Worm (Caenorhabditis elegans) whole organism, L4 larva: ENCODE data around the gene C24H12.6.
A peak's percentile ranks its signal among the peaks of the same experiment; 100 is the strongest.
"Not testable (repeated sequence)": the region's sequence is repeated elsewhere in the genome, so short reads cannot be mapped to it uniquely, and the experiment has no call there.

Experiments used
- D1046.2 ChIP-seq: fragments of 200-800 bp; sonication (Bioruptor generic); IDR thresholded peaks from 2 replicates; pipeline ENCODE4 v1.3.6; 2022; ENCODE audit warnings: missing genetic modification characterization, missing compliant biosample characterization
- F10B5.3 ChIP-seq: sonication (generic microtip); optimal IDR thresholded peaks from 2 replicates; lab custom pipeline; 2016; ENCODE audit warnings: mild to moderate bottlenecking, missing genetic modification characterization, missing compliant biosample characterization
- F44E2.7 ChIP-seq: fragments of 200-800 bp; sonication (Bioruptor generic); IDR thresholded peaks from 2 replicates; pipeline ENCODE4 v2.1.2; 2022; ENCODE audit warnings: missing genetic modification characterization, missing compliant biosample characterization
- T20F7.1 ChIP-seq: fragments of 200-800 bp; sonication (Bioruptor generic); optimal IDR thresholded peaks from 2 replicates; lab custom pipeline; 2018; ENCODE audit warnings: mild to moderate bottlenecking, missing genetic modification characterization, missing compliant biosample characterization
- T26A8.4 ChIP-seq: fragments of 200-800 bp; sonication (Bioruptor generic); IDR thresholded peaks from 2 replicates; pipeline ENCODE4 v1.3.6; 2022; ENCODE audit warnings: missing genetic modification characterization, missing compliant biosample characterization
- Y105C5A.15 ChIP-seq: fragments of 200-800 bp; sonication (Bioruptor generic); IDR thresholded peaks from 2 replicates; pipeline ENCODE4 v1.3.6; 2022; ENCODE audit warnings: missing genetic modification characterization, missing compliant biosample characterization
- Y48G9A.11 ChIP-seq: fragments of 200-800 bp; sonication (Bioruptor generic); IDR thresholded peaks from 2 replicates; pipeline ENCODE4 v1.3.6; 2022; ENCODE audit warnings: missing genetic modification reagents, missing genetic modification characterization, missing compliant biosample characterization
- Y75B8A.6 ChIP-seq: fragments of 200-800 bp; sonication (Bioruptor generic); IDR thresholded peaks from 2 replicates; pipeline ENCODE4 v1.3.6; 2022; ENCODE audit warnings: missing genetic modification reagents, missing genetic modification characterization, missing compliant biosample characterization
- ZK337.2 ChIP-seq: fragments of 200-800 bp; sonication (Bioruptor generic); IDR thresholded peaks from 2 replicates; pipeline ENCODE4 v1.3.6; 2022; ENCODE audit warnings: missing genetic modification reagents, missing genetic modification characterization, missing compliant biosample characterization
- aha-1 ChIP-seq: fragments of 150-350 bp; peaks from one replicate; lab custom pipeline; 2014; ENCODE audit warnings: missing biosample characterization, missing genetic modification characterization
- ceh-28 ChIP-seq: fragments of 150-350 bp; optimal IDR thresholded peaks from 2 replicates; lab custom pipeline; 2014; ENCODE audit warnings: missing biosample characterization, missing genetic modification reagents, missing genetic modification characterization
- ceh-44 ChIP-seq: fragments of 200-800 bp; sonication (Bioruptor generic); IDR thresholded peaks from 2 replicates; pipeline ENCODE4 v1.3.6; 2022; ENCODE audit warnings: missing genetic modification reagents, missing genetic modification characterization, missing compliant biosample characterization
- cey-2 ChIP-seq: sonication (generic microtip); optimal IDR thresholded peaks from 3 replicates; lab custom pipeline; 2017; ENCODE audit warnings: missing genetic modification characterization, mild to moderate bottlenecking, missing compliant biosample characterization, antibody characterized with exemption, borderline replicate concordance; ENCODE audit not compliant: insufficient read depth
- ctbp-1 ChIP-seq: fragments of 200-800 bp; sonication (Bioruptor generic); IDR thresholded peaks from 2 replicates; pipeline ENCODE4 v1.3.6; 2022; ENCODE audit warnings: missing genetic modification reagents, missing genetic modification characterization, missing compliant biosample characterization
- dmd-8 ChIP-seq: fragments of 200-800 bp; sonication (Bioruptor generic); IDR thresholded peaks from 2 replicates; pipeline ENCODE4 v1.3.6; 2022; ENCODE audit warnings: missing genetic modification characterization, missing compliant biosample characterization
- dmd-9 ChIP-seq: fragments of 200-800 bp; sonication (Bioruptor generic); IDR thresholded peaks from 2 replicates; pipeline ENCODE4 v1.3.6; 2022; ENCODE audit warnings: missing genetic modification reagents, missing genetic modification characterization, missing compliant biosample characterization
- duxl-1 ChIP-seq: sonication (generic microtip); optimal IDR thresholded peaks from 2 replicates; lab custom pipeline; 2016; ENCODE audit warnings: mild to moderate bottlenecking, missing genetic modification characterization, moderate library complexity, missing compliant biosample characterization; ENCODE audit not compliant: poor library complexity
- dve-1 ChIP-seq: sonication (generic microtip); optimal IDR thresholded peaks from 2 replicates; lab custom pipeline; 2017; ENCODE audit warnings: antibody characterized with exemption, mild to moderate bottlenecking, missing genetic modification characterization, missing compliant biosample characterization; ENCODE audit not compliant: insufficient read depth
- egl-43 ChIP-seq: fragments of 200-800 bp; sonication (Bioruptor generic); IDR thresholded peaks from 2 replicates; pipeline ENCODE4 v1.3.6; 2022; ENCODE audit warnings: missing genetic modification reagents, missing genetic modification characterization, missing compliant biosample characterization
- fkh-10 ChIP-seq: fragments of 150-350 bp; optimal IDR thresholded peaks from 2 replicates; lab custom pipeline; 2014; ENCODE audit warnings: missing biosample characterization, missing genetic modification reagents, missing genetic modification characterization
- hmg-1.1 ChIP-seq: fragments of 200-800 bp; sonication (Bioruptor generic); IDR thresholded peaks from 2 replicates; pipeline ENCODE4 v1.3.6; 2022; ENCODE audit warnings: missing genetic modification reagents, missing genetic modification characterization, missing compliant biosample characterization
- lim-7 ChIP-seq: fragments of 200-800 bp; sonication (Bioruptor generic); IDR thresholded peaks from 2 replicates; pipeline ENCODE4 v1.3.6; 2022; ENCODE audit warnings: missing genetic modification characterization, missing compliant biosample characterization
- lin-1 ChIP-seq: fragments of 200-800 bp; sonication (Bioruptor generic); IDR thresholded peaks from 2 replicates; pipeline ENCODE4 v1.3.6; 2022; ENCODE audit warnings: missing genetic modification reagents, missing genetic modification characterization, missing compliant biosample characterization
- lin-15B ChIP-seq: fragments of 150-350 bp; sonication (generic microtip); optimal IDR thresholded peaks from 3 replicates; lab custom pipeline; 2014; ENCODE audit warnings: missing biosample characterization, missing genetic modification characterization
- lin-38 ChIP-seq: fragments of 200-800 bp; sonication (Bioruptor generic); IDR thresholded peaks from 2 replicates; pipeline ENCODE4 v1.3.6; 2022; ENCODE audit warnings: missing genetic modification reagents, missing genetic modification characterization, missing compliant biosample characterization
- lsy-2 ChIP-seq, 2 experiments: fragments of 150-350 bp in 1 of 2; sonication (generic microtip) in 1 of 2; optimal IDR thresholded peaks; 2 replicates each; lab custom pipeline; 2014 to 2017; ENCODE audit warnings: missing biosample characterization in 2 of 2, missing genetic modification characterization in 2 of 2
- mdl-1 ChIP-seq, 2 experiments: fragments of 150-350 bp in 1 of 2; sonication (generic microtip) in 1 of 2; optimal IDR thresholded peaks; 2 replicates each; lab custom pipeline; 2014 to 2017; ENCODE audit warnings: missing biosample characterization in 2 of 2, missing genetic modification characterization in 2 of 2
- mep-1 ChIP-seq: fragments of 150-350 bp; sonication (generic microtip); optimal IDR thresholded peaks from 3 replicates; lab custom pipeline; 2014; ENCODE audit warnings: missing biosample characterization, missing genetic modification characterization
- nhr-102 ChIP-seq: sonication (generic microtip); optimal IDR thresholded peaks from 2 replicates; lab custom pipeline; 2016; ENCODE audit warnings: mild to moderate bottlenecking, missing genetic modification characterization, moderate library complexity, missing compliant biosample characterization
- nhr-11 ChIP-seq: fragments of 150-350 bp; optimal IDR thresholded peaks from 2 replicates; lab custom pipeline; 2014; ENCODE audit warnings: missing biosample characterization, missing genetic modification characterization
- nhr-237 ChIP-seq: sonication (generic microtip); optimal IDR thresholded peaks from 2 replicates; lab custom pipeline; 2017; ENCODE audit warnings: missing biosample characterization, missing genetic modification characterization
- nhr-48 ChIP-seq: sonication (generic microtip); optimal IDR thresholded peaks from 2 replicates; lab custom pipeline; 2016; ENCODE audit warnings: mild to moderate bottlenecking, missing genetic modification characterization, missing compliant biosample characterization
- nhr-77 ChIP-seq: fragments of 150-350 bp; optimal IDR thresholded peaks from 2 replicates; lab custom pipeline; 2014; ENCODE audit warnings: missing biosample characterization, missing genetic modification characterization
- pqm-1 ChIP-seq: sonication (generic microtip); optimal IDR thresholded peaks from 2 replicates; lab custom pipeline; 2017; ENCODE audit warnings: missing biosample characterization, missing genetic modification characterization
- rbr-2 ChIP-seq: sonication (generic microtip); optimal IDR thresholded peaks from 2 replicates; lab custom pipeline; 2016; ENCODE audit warnings: missing genotype, missing genetic modification characterization, missing compliant biosample characterization
- spr-1 ChIP-seq: sonication (generic microtip); optimal IDR thresholded peaks from 2 replicates; lab custom pipeline; 2016; ENCODE audit warnings: mild to moderate bottlenecking, missing genetic modification characterization, missing compliant biosample characterization
- spr-3 ChIP-seq: fragments of 200-800 bp; sonication (Bioruptor generic); optimal IDR thresholded peaks from 2 replicates; lab custom pipeline; 2018; ENCODE audit warnings: mild to moderate bottlenecking, missing genetic modification characterization, missing compliant biosample characterization
- unc-130 ChIP-seq: sonication (generic microtip); optimal IDR thresholded peaks from 2 replicates; lab custom pipeline; 2016; ENCODE audit warnings: missing genetic modification reagents, missing genetic modification characterization, missing compliant biosample characterization
- unc-62 ChIP-seq, 3 experiments: fragments of 150-350 bp in 1 of 3; sonication (generic microtip); optimal IDR thresholded peaks in 2 of 3; peaks in 1 of 3; 1 replicate in 1 of 3; 2 replicates in 2 of 3; lab custom pipeline; 2014 to 2017; ENCODE audit warnings: missing biosample characterization in 3 of 3, missing genetic modification characterization in 3 of 3, missing genetic modification reagents in 3 of 3, missing genotype in 1 of 3
- vab-7 ChIP-seq: fragments of 200-800 bp; sonication (Bioruptor generic); IDR thresholded peaks from 2 replicates; pipeline ENCODE4 v1.3.6; 2022; ENCODE audit warnings: missing genetic modification reagents, missing genetic modification characterization, missing compliant biosample characterization
- zag-1 ChIP-seq: fragments of 150-350 bp; optimal IDR thresholded peaks from 2 replicates; lab custom pipeline; 2014; ENCODE audit warnings: missing biosample characterization, missing genetic modification characterization
- zfp-3 ChIP-seq: fragments of 200-800 bp; sonication (Bioruptor generic); conservative IDR thresholded peaks from 2 replicates; pipeline ENCODE4 v1.3.6; 2022; ENCODE audit warnings: missing genetic modification reagents, missing genetic modification characterization, missing compliant biosample characterization

The C24H12.6 gene

DNA sequence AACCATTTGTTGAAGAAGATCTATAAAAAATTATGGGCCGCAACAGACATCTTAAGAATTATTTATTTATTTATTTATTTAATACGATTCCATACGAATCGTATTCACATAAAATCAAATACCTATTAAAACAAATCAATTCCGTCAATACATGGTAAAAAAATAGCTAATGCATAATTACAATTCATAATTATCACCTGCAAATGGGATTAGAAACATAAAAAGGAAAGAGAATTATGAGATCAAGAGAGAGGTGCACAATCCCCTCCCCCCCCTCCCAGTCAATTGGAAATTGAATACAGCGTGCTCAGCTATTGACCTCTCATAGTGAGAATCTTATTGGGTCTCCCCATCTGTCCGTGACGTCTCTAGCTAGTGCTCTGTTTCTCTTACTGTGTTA, 22.4 kb upstream of the C24H12.6 start, which contains the start of gene C24H12.1:
C24H12.1 (plus strand) TSS at position 301 of the 400 bp plus-strand sequence.
- TF ChIP-seq lsy-2 (tag; optimal IDR thresholded peaks at IDR 0.05; lab: Kevin White, UChicago); ceh-28 (tag; lab: Kevin White, UChicago); mdl-1 (tag; optimal IDR thresholded peaks at IDR 0.05; lab: Kevin White, UChicago): not testable (repeated sequence)

DNA sequence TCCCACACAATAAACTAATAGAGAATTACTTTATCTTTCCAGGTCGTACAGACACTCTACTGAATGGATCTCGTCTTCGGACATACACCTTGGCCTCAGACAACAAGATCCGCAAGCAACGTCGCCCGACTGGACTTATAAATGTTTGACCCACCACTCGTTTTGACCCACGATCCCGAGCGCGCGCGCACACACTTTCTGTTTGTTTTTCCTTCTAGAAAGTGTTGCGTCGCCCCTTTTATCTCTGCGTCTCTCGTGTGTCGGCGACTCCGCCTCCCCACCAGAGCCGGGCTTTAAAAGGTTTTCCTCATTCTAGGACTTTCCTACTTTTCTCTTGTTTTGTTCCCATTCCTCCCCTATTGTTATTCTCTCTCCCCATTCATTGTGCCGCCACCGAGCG, 18.6 kb upstream of the C24H12.6 start:
- TF ChIP-seq spr-3 (GFP tag; lab: Kevin White, UChicago) (no peak), zag-1 (tag; lab: Kevin White, UChicago) (no peak), aha-1 (tag; lab: Kevin White, UChicago) (peak; percentile 21), T26A8.4 (no peak), lim-7 (GFP tag; lab: Robert Waterston, UW) (no peak), ceh-44 (GFP tag; lab: Robert Waterston, UW) (no peak), nhr-48 (no peak), nhr-11 (tag; lab: Kevin White, UChicago) (no peak), egl-43 (GFP tag; lab: Robert Waterston, UW) (no peak)

ce11 chrII:423086-423485, 4.4 kb upstream of the C24H12.6 start, which contains the start of gene C24H12.8:
C24H12.8 (minus strand) TSS chrII:423186.
- TF ChIP-seq rbr-2 (tag; lab: Kevin White, UChicago), result no peak
- no peak for TF ChIP-seq nhr-11 (tag; lab: Kevin White, UChicago)
- TF ChIP-seq mep-1, result no peak
- no peak for TF ChIP-seq F44E2.7
- TF ChIP-seq hmg-1.1 (GFP tag; lab: Robert Waterston, UW), result no peak
- TF ChIP-seq, all 104 proteins: peak for 0

DNA sequence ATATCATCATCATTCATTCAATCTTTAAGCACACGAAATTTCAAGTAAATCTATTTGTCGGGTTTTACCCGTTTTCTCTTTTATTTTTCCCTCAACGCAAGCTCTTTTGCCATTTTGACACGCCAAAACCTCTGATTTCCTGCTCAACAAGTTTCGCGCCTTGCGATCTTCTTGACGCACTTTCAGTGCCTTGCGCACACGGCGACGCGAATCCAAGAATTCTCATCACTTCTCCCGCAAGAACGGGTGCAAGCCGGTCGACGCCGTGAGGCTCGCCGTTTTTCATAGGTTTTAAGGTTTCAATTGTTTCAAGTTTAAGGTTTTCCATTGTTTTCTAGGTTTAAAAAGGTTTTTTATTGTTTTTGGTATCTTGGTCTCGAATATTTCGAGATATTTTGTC, 1.9 kb downstream of the C24H12.6 start:
- TF ChIP-seq aha-1 (tag; lab: Kevin White, UChicago) (peak; percentile 15), D1046.2 (0 out of 2 replicates have a peak, but pooled peaks have one; percentile 25)

ce11 chrII:410832-411231, 7.8 kb downstream of the C24H12.6 start, which contains the start of the genes dnsn-1 and C24H12.4:
dnsn-1 (minus strand) TSS chrII:410932.
C24H12.4 (plus strand) TSS chrII:411222.
- peak; percentile 83 for TF ChIP-seq hmg-1.1 (GFP tag; lab: Robert Waterston, UW)
- no peak for TF ChIP-seq ZK337.2 (GFP tag; lab: Robert Waterston, UW)
- TF ChIP-seq lin-38 (GFP tag; lab: Robert Waterston, UW), result peak; percentile 98
- TF ChIP-seq nhr-77 (tag; lab: Kevin White, UChicago), result peak; percentile 77
- TF ChIP-seq duxl-1, result peak; percentile 91
- TF ChIP-seq vab-7 (GFP tag; lab: Robert Waterston, UW), result no peak
- peak; percentile 89 for TF ChIP-seq T26A8.4
- peak; percentile 47 for TF ChIP-seq unc-130
- peak; percentile 29; the same call in 1 of the 2 replicates for TF ChIP-seq Y48G9A.11 (GFP tag; lab: Robert Waterston, UW)
- peak; percentile 74 for TF ChIP-seq F10B5.3 (tag; lab: Kevin White, UChicago)
- peak; percentile 89 for TF ChIP-seq nhr-102 (tag; lab: Kevin White, UChicago)
- TF ChIP-seq Y75B8A.6 (GFP tag; lab: Robert Waterston, UW), result no peak
- TF ChIP-seq dmd-8 (GFP tag; lab: Robert Waterston, UW), result no peak
- peak; percentile 80 for TF ChIP-seq spr-1 (tag; lab: Kevin White, UChicago)
- peak; percentile 82 for TF ChIP-seq nhr-11 (tag; lab: Kevin White, UChicago)
- peak; percentile 88 for TF ChIP-seq fkh-10 (GFP tag; lab: Kevin White, UChicago)
- TF ChIP-seq lin-1 (GFP tag; lab: Robert Waterston, UW), result peak; percentile 47; the same call in 1 of the 2 replicates
- TF ChIP-seq lin-15B, result peak; percentile 70
- TF ChIP-seq nhr-48, result peak; percentile 41
- TF ChIP-seq dmd-9 (GFP tag; lab: Robert Waterston, UW), result peak; percentile 60; the same call in 1 of the 2 replicates
- TF ChIP-seq cey-2 (tag; lab: Kevin White, UChicago), result no peak
- peak; percentile 82 for TF ChIP-seq ctbp-1 (GFP tag; lab: Robert Waterston, UW)
- TF ChIP-seq Y105C5A.15 (GFP tag; lab: Robert Waterston, UW), result no peak
- TF ChIP-seq unc-62 (GFP tag; optimal IDR thresholded peaks at IDR 0.05 in 1 of 2; lab: Kevin White, UChicago), result no peak
- TF ChIP-seq unc-62 (tag; optimal IDR thresholded peaks at IDR 0.05; lab: Kevin White, UChicago), result no peak
- no peak for TF ChIP-seq nhr-237 (tag; lab: Kevin White, UChicago)
- TF ChIP-seq pqm-1 (tag; lab: Kevin White, UChicago), result no peak
- peak; percentile 97 for TF ChIP-seq dve-1 (tag; lab: Kevin White, UChicago)
- peak; percentile 75 for TF ChIP-seq zfp-3
- TF ChIP-seq T20F7.1 (GFP tag; lab: Kevin White, UChicago), result peak; percentile 86
